Worm (Caenorhabditis elegans): ENCODE measurements around the gene F42E8.1.

DNA sequence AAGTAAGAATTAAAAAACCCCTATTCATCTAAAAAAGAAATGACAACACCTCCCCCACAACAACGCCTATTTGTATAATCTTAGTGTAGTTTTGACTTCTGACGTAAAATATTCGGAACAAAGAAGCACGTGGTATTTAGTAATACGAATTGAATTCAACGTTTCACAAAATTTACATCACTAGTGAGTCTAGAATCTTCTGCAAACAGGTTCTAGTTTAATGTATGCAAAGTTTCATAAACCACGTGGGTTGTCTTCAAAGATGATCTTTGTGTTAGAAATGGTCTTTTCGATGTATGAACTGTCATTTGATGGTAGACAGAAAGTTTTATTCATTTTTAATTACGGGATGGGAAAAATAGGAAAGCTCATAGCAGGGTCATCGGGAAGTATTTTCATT is 11.2 kb downstream of the F42E8.1 start:
- TF ChIP-seq ztf-23 (GFP tag; IDR thresholded peaks at IDR 0.05) (no peak), ztf-29 (GFP tag; IDR thresholded peaks at IDR 0.05) (no peak), flt-1 (GFP tag; IDR thresholded peaks at IDR 0.05) (no peak), med-1 (GFP tag; optimal IDR thresholded peaks at IDR 0.05; ENCODE audit: insufficient read depth) (no peak), ref-1 (GFP tag; conservative IDR thresholded peaks at IDR 0.05) (no peak), klf-2 (GFP tag; conservative IDR thresholded peaks at IDR 0.05) (no peak), tab-1 (GFP tag; IDR thresholded peaks at IDR 0.05) (no peak), T22C8.4 (GFP tag; IDR thresholded peaks at IDR 0.05) (no peak), cog-1 (tag; optimal IDR thresholded peaks at IDR 0.05) (no peak)
